In the genomic region with DNA sequence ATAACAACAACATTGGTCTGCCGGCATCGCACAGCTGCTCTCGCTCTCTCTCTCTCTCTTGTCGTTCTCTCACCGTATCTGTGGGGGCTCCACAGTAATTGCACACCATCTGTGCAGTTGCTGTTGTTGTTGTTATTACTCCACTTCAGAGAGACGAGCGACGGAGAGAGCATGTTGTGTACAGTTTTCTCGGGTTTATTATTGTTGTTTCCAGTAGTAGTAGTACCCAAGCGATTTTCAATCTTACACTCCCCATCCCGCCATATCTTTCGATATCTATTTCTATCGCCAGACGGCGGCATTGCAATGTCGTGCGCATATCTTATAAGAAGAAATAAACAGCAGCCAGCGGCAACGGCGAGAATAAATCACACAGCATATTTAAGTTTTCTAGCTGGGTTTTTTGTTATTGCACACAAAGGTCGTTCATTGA, we compare ENCODE assay signal across 1 fruit fly cellular context.
TF ChIP-seq lines count a peak whose summit lies in the region.

No protein-coding gene starts in this region.

TF ChIP-seq in whole organism, embryonic, 481 proteins besides CTCF, POLR2A, EP300 and RAD21 (continued from another document):
- TF ChIP-seq CG17568 (GFP tag; optimal IDR thresholded peaks at IDR 0.05; lab: Kevin White, UChicago) (no peak), CG1024 (GFP tag; IDR thresholded peaks at IDR 0.05; lab: Robert Waterston, UW) (no peak), sim (GFP tag; IDR thresholded peaks at IDR 0.05; lab: Robert Waterston, UW) (no peak), CG3065 (GFP tag; optimal IDR thresholded peaks at IDR 0.05; lab: Kevin White, UChicago) (no peak), twi (tag; optimal IDR thresholded peaks at IDR 0.05; lab: Kevin White, UChicago) (peak; percentile 56), slbo (GFP tag; IDR thresholded peaks at IDR 0.05; lab: Robert Waterston, UW) (no peak), Hmx (GFP tag; optimal IDR thresholded peaks at IDR 0.05; lab: Kevin White, UChicago) (no peak), vfl (GFP tag; optimal IDR thresholded peaks at IDR 0.05; lab: Kevin White, UChicago) (no peak), NC2β (GFP tag; optimal IDR thresholded peaks at IDR 0.05; lab: Kevin White, UChicago) (no peak), CG8924 (tag; optimal IDR thresholded peaks at IDR 0.05; lab: Kevin White, UChicago) (peak; percentile 40), yki (optimal IDR thresholded peaks at IDR 0.05; lab: Kevin White, UChicago) (peak; percentile 73), lmd (GFP tag; IDR thresholded peaks at IDR 0.05; lab: Robert Waterston, UW) (no peak), crp (GFP tag; optimal IDR thresholded peaks at IDR 0.05; lab: Kevin White, UChicago) (peak in 1 of 2 experiments; percentile 70), CG4424 (GFP tag; optimal IDR thresholded peaks at IDR 0.05; lab: Kevin White, UChicago) (no peak), dimm (GFP tag; IDR thresholded peaks at IDR 0.05; lab: Robert Waterston, UW) (no peak), lilli (GFP tag; optimal IDR thresholded peaks at IDR 0.05; lab: Kevin White, UChicago) (no peak), Spps (tag; optimal IDR thresholded peaks at IDR 0.05; lab: Kevin White, UChicago) (no peak), CG2889 (GFP tag; IDR thresholded peaks at IDR 0.05; lab: Robert Waterston, UW) (no peak), az2 (GFP tag; optimal IDR thresholded peaks at IDR 0.05; lab: Kevin White, UChicago) (no peak), CG3838 (GFP tag; optimal IDR thresholded peaks at IDR 0.05; lab: Kevin White, UChicago) (peak; percentile 54), CG11723 (GFP tag; optimal IDR thresholded peaks at IDR 0.05; lab: Kevin White, UChicago) (no peak), Neu2 (GFP tag; optimal IDR thresholded peaks at IDR 0.05; lab: Kevin White, UChicago; ENCODE audit: borderline replicate concordance) (peak; percentile 8), jigr1 (GFP tag; IDR thresholded peaks at IDR 0.05; lab: Robert Waterston, UW) (no peak), CG14965 (GFP tag; optimal IDR thresholded peaks at IDR 0.05; lab: Kevin White, UChicago; ENCODE audit: borderline replicate concordance) (no peak), E2f2 (GFP tag; IDR thresholded peaks at IDR 0.05; lab: Robert Waterston, UW) (no peak), CG10979 (tag; optimal IDR thresholded peaks at IDR 0.05; lab: Kevin White, UChicago) (no peak), CG15601 (tag; optimal IDR thresholded peaks at IDR 0.05; lab: Kevin White, UChicago) (no peak), CG15514 (GFP tag; optimal IDR thresholded peaks at IDR 0.05; lab: Kevin White, UChicago) (no peak), HLH54F (GFP tag; optimal IDR thresholded peaks at IDR 0.05; lab: Kevin White, UChicago) (no peak), pros (GFP tag; optimal IDR thresholded peaks at IDR 0.05; lab: Kevin White, UChicago) (peak; percentile 58), Elba2 (GFP tag; optimal IDR thresholded peaks at IDR 0.05; lab: Kevin White, UChicago) (peak; percentile 8), chif (GFP tag; optimal IDR thresholded peaks at IDR 0.05; lab: Kevin White, UChicago) (no peak), CG13894 (tag; optimal IDR thresholded peaks at IDR 0.05; lab: Kevin White, UChicago) (peak; percentile 91), CG14441 (GFP tag; IDR thresholded peaks at IDR 0.05; lab: Robert Waterston, UW) (no peak), CG4707 (GFP tag; optimal IDR thresholded peaks at IDR 0.05; lab: Kevin White, UChicago) (no peak), CG9817 (tag; optimal IDR thresholded peaks at IDR 0.05; lab: Kevin White, UChicago) (no peak), CG8281 (tag; optimal IDR thresholded peaks at IDR 0.05; lab: Kevin White, UChicago) (no peak), tap (tag; optimal IDR thresholded peaks at IDR 0.05; lab: Kevin White, UChicago) (peak; percentile 34), CG18619 (GFP tag; optimal IDR thresholded peaks at IDR 0.05; lab: Kevin White, UChicago) (no peak), Nf-YA (GFP tag; IDR thresholded peaks at IDR 0.05; lab: Robert Waterston, UW) (no peak), Fer1 (GFP tag; optimal IDR thresholded peaks at IDR 0.05; lab: Kevin White, UChicago) (peak; percentile 12), run (tag; optimal IDR thresholded peaks at IDR 0.05; lab: Kevin White, UChicago) (no peak), tup (GFP tag; optimal IDR thresholded peaks at IDR 0.05; lab: Kevin White, UChicago) (no peak), grau (tag; optimal IDR thresholded peaks at IDR 0.05; lab: Kevin White, UChicago) (no peak), Abd-B (GFP tag; optimal IDR thresholded peaks at IDR 0.05; lab: Kevin White, UChicago) (no peak), Trl (optimal IDR thresholded peaks at IDR 0.05; lab: Kevin White, UChicago) (peak; percentile 85 to 95), Trl (GFP tag; optimal IDR thresholded peaks at IDR 0.05; lab: Kevin White, UChicago) (no peak), nom (GFP tag; optimal IDR thresholded peaks at IDR 0.05; lab: Kevin White, UChicago) (peak; percentile 8), mirr (GFP tag; optimal IDR thresholded peaks at IDR 0.05; lab: Kevin White, UChicago) (no peak), fd64A (GFP tag; optimal IDR thresholded peaks at IDR 0.05; lab: Kevin White, UChicago) (no peak), CG11504 (tag; optimal IDR thresholded peaks at IDR 0.05; lab: Kevin White, UChicago) (peak; percentile 42), cato (GFP tag; optimal IDR thresholded peaks at IDR 0.05; lab: Kevin White, UChicago; ENCODE audit: borderline replicate concordance) (no peak), Xrp1 (GFP tag; IDR thresholded peaks at IDR 0.05; lab: Robert Waterston, UW) (no peak), ATbp (GFP tag; optimal IDR thresholded peaks at IDR 0.05; lab: Kevin White, UChicago) (no peak), ERR (GFP tag; optimal IDR thresholded peaks at IDR 0.05; lab: Kevin White, UChicago) (no peak), pan (optimal IDR thresholded peaks at IDR 0.05; lab: Kevin White, UChicago) (no peak), pan (GFP tag; optimal IDR thresholded peaks at IDR 0.05 in 1 of 2, IDR thresholded peaks at IDR 0.05 in 1 of 2) (no peak), Atf6 (GFP tag; IDR thresholded peaks at IDR 0.05; lab: Robert Waterston, UW) (no peak), Jarid2 (GFP tag; optimal IDR thresholded peaks at IDR 0.05; lab: Kevin White, UChicago) (no peak), CG8388 (GFP tag; optimal IDR thresholded peaks at IDR 0.05; lab: Kevin White, UChicago) (no peak), CG4404 (GFP tag; IDR thresholded peaks at IDR 0.05; lab: Robert Waterston, UW) (no peak)
